Worm (Caenorhabditis elegans): Measurements from ENCODE around the gene ZK1240.2.

- TF ChIP-seq ztf-11 (tag; optimal IDR thresholded peaks at IDR 0.05), result no peak
- TF ChIP-seq bed-3 (GFP tag; optimal IDR thresholded peaks at IDR 0.05), result no peak
- no peak for TF ChIP-seq lin-13 (tag; optimal IDR thresholded peaks at IDR 0.05)
- no peak for TF ChIP-seq ces-1 (GFP tag; optimal IDR thresholded peaks at IDR 0.05)
- no peak for TF ChIP-seq sptf-1 (tag; optimal IDR thresholded peaks at IDR 0.05)
- no peak for TF ChIP-seq elt-3 (tag; optimal IDR thresholded peaks at IDR 0.05)
- TF ChIP-seq zip-8 (tag; optimal IDR thresholded peaks at IDR 0.05), result no peak
- no peak for TF ChIP-seq flh-1 (GFP tag; optimal IDR thresholded peaks at IDR 0.05)
- no peak for TF ChIP-seq unc-62 (GFP tag; optimal IDR thresholded peaks at IDR 0.05)
Observed at ce11 chrII:2341515-2341914, 18.3 kb downstream of the ZK1240.2 start, which contains the start of gene enri-1.

Measured in whole organism, mixed stage, embryonic.